Fruit fly (Drosophila melanogaster) whole organism, prepupa: Measurements from ENCODE around the gene eIF4E1.

Experiments
- Blimp-1 ChIP-seq: fragments of 200-800 bp; sonication (Bioruptor generic); optimal IDR thresholded peaks from 3 replicates; lab custom pipeline; 2017; ENCODE audit warnings: missing biosample characterization, missing genetic modification characterization, mild to moderate bottlenecking, moderate library complexity, missing genetic modification reagents
- CG10669 ChIP-seq: fragments of 200-800 bp; sonication (Bioruptor generic); optimal IDR thresholded peaks from 3 replicates; lab custom pipeline; 2018; ENCODE audit warnings: missing biosample characterization, mild to moderate bottlenecking, missing genetic modification characterization, moderate library complexity
- CG11294 ChIP-seq: fragments of 200-800 bp; sonication (Bioruptor generic); IDR thresholded peaks from 2 replicates; pipeline ENCODE4 v1.3.6; 2022; ENCODE audit warnings: missing biosample characterization, missing genetic modification characterization
- CG11762 ChIP-seq: fragments of 200-800 bp; sonication (Bioruptor generic); optimal IDR thresholded peaks from 3 replicates; lab custom pipeline; 2016; ENCODE audit warnings: missing biosample characterization, missing genetic modification characterization; ENCODE audit not compliant: insufficient read depth
- CG11902 ChIP-seq: fragments of 200-800 bp; sonication (Bioruptor generic); optimal IDR thresholded peaks from 3 replicates; lab custom pipeline; 2016; ENCODE audit warnings: missing biosample characterization, missing genetic modification characterization
- CG15336 ChIP-seq: fragments of 200-800 bp; sonication (Bioruptor generic); IDR thresholded peaks from 2 replicates; pipeline ENCODE4 v1.3.6; 2022; ENCODE audit warnings: missing biosample characterization, missing genetic modification characterization
- CG1621 ChIP-seq: fragments of 200-800 bp; sonication (Bioruptor generic); optimal IDR thresholded peaks from 3 replicates; lab custom pipeline; 2018; ENCODE audit warnings: missing biosample characterization, mild to moderate bottlenecking, missing genetic modification characterization
- CG16779 ChIP-seq: fragments of 200-800 bp; sonication (Bioruptor generic); optimal IDR thresholded peaks from 3 replicates; lab custom pipeline; 2017; ENCODE audit warnings: missing biosample characterization, mild to moderate bottlenecking, missing genetic modification characterization
- CG3032 ChIP-seq: fragments of 200-800 bp; optimal IDR thresholded peaks from 2 replicates; lab custom pipeline; 2019; ENCODE audit warnings: missing biosample characterization, mild to moderate bottlenecking, missing genetic modification characterization, moderate library complexity
- CG31627 ChIP-seq: fragments of 200-800 bp; sonication (Bioruptor generic); optimal IDR thresholded peaks from 3 replicates; lab custom pipeline; 2016; ENCODE audit warnings: missing biosample characterization, missing genetic modification characterization
- CG32006 ChIP-seq: fragments of 200-800 bp; sonication (Bioruptor generic); optimal IDR thresholded peaks from 3 replicates; lab custom pipeline; 2017; ENCODE audit warnings: missing biosample characterization, mild to moderate bottlenecking, missing genetic modification characterization
- CG34406 ChIP-seq: fragments of 200-800 bp; sonication (Bioruptor generic); optimal IDR thresholded peaks from 3 replicates; lab custom pipeline; 2016; ENCODE audit warnings: missing biosample characterization, missing genetic modification characterization
- CG3919 ChIP-seq: fragments of 200-800 bp; sonication (Bioruptor generic); optimal IDR thresholded peaks from 3 replicates; lab custom pipeline; 2016; ENCODE audit warnings: missing biosample characterization, missing genetic modification characterization
- CG4318 ChIP-seq: fragments of 200-800 bp; sonication (Bioruptor generic); optimal IDR thresholded peaks from 3 replicates; lab custom pipeline; 2017; ENCODE audit warnings: missing biosample characterization, mild to moderate bottlenecking, missing genetic modification characterization
- CG6163 ChIP-seq: fragments of 200-800 bp; sonication (Bioruptor generic); IDR thresholded peaks from 3 replicates; pipeline ENCODE4 v1.3.6; 2022; ENCODE audit warnings: missing biosample characterization, missing genetic modification characterization
- CG6792 ChIP-seq: fragments of 200-800 bp; sonication (Bioruptor generic); optimal IDR thresholded peaks from 3 replicates; lab custom pipeline; 2016; ENCODE audit warnings: missing biosample characterization, missing genetic modification characterization
- CG6808 ChIP-seq: fragments of 200-800 bp; sonication (Bioruptor generic); optimal IDR thresholded peaks from 3 replicates; lab custom pipeline; 2017; ENCODE audit warnings: missing biosample characterization, missing genetic modification characterization, mild to moderate bottlenecking, moderate library complexity, missing genetic modification reagents
- CG7368 ChIP-seq: fragments of 200-800 bp; sonication (Bioruptor generic); optimal IDR thresholded peaks from 3 replicates; lab custom pipeline; 2016; ENCODE audit warnings: missing biosample characterization, missing genetic modification characterization
- CG8319 ChIP-seq: fragments of 200-800 bp; sonication (Bioruptor generic); optimal IDR thresholded peaks from 3 replicates; lab custom pipeline; 2016; ENCODE audit warnings: missing biosample characterization, missing genetic modification characterization
- CG8632 ChIP-seq: fragments of 200-800 bp; sonication (Bioruptor generic); optimal IDR thresholded peaks from 3 replicates; lab custom pipeline; 2016; ENCODE audit warnings: missing biosample characterization, missing genetic modification characterization
- CG9139 ChIP-seq: fragments of 200-800 bp; sonication (Bioruptor generic); optimal IDR thresholded peaks from 3 replicates; lab custom pipeline; 2017; ENCODE audit warnings: missing biosample characterization, mild to moderate bottlenecking, missing genetic modification characterization
- Eip75B ChIP-seq: fragments of 200-800 bp; sonication (Bioruptor generic); optimal IDR thresholded peaks from 3 replicates; lab custom pipeline; 2016; ENCODE audit warnings: missing biosample characterization, missing genetic modification characterization
- Eip78C ChIP-seq: fragments of 200-800 bp; sonication (Bioruptor generic); peaks from one replicate; lab custom pipeline; 2016; ENCODE audit warnings: missing biosample characterization, missing genetic modification characterization
- Eip93F ChIP-seq: fragments of 200-800 bp; sonication (Bioruptor generic); optimal IDR thresholded peaks from 2 replicates; lab custom pipeline; 2016; ENCODE audit warnings: missing biosample characterization, mild to moderate bottlenecking, missing genetic modification characterization
- Ets21C ChIP-seq: fragments of 200-800 bp; sonication (Bioruptor generic); optimal IDR thresholded peaks from 3 replicates; lab custom pipeline; 2016; ENCODE audit warnings: missing biosample characterization, missing genetic modification characterization
- Gug ChIP-seq: fragments of 200-800 bp; sonication (Bioruptor generic); IDR thresholded peaks from 2 replicates; pipeline ENCODE4 v1.3.6; 2022; ENCODE audit warnings: missing biosample characterization, missing genetic modification characterization
- Hr39 ChIP-seq: fragments of 200-800 bp; sonication (Bioruptor generic); optimal IDR thresholded peaks from 2 replicates; lab custom pipeline; 2016; ENCODE audit warnings: missing biosample characterization, missing genetic modification characterization
- Hr4 ChIP-seq: fragments of 200-800 bp; sonication (Bioruptor generic); optimal IDR thresholded peaks from 3 replicates; lab custom pipeline; 2016; ENCODE audit warnings: missing biosample characterization, missing genetic modification characterization
- Lpt ChIP-seq: fragments of 200-800 bp; sonication (Bioruptor generic); optimal IDR thresholded peaks from 3 replicates; lab custom pipeline; 2016; ENCODE audit warnings: missing biosample characterization, missing genetic modification characterization
- Met ChIP-seq: fragments of 200-800 bp; sonication (Bioruptor generic); optimal IDR thresholded peaks from 3 replicates; lab custom pipeline; 2016; ENCODE audit warnings: missing biosample characterization, missing genetic modification characterization
- OdsH ChIP-seq: fragments of 200-800 bp; sonication (Bioruptor generic); optimal IDR thresholded peaks from 3 replicates; lab custom pipeline; 2016; ENCODE audit warnings: missing biosample characterization, missing genetic modification characterization
- Smox ChIP-seq: fragments of 200-800 bp; sonication (Bioruptor generic); optimal IDR thresholded peaks from 3 replicates; lab custom pipeline; 2016; ENCODE audit warnings: missing biosample characterization, missing genetic modification characterization
- Sox102F ChIP-seq: fragments of 200-800 bp; sonication (Bioruptor generic); optimal IDR thresholded peaks from 2 replicates; lab custom pipeline; 2016; ENCODE audit warnings: missing biosample characterization, mild to moderate bottlenecking, missing genetic modification characterization
- Sox14 ChIP-seq: fragments of 200-800 bp; sonication (Bioruptor generic); optimal IDR thresholded peaks from 3 replicates; lab custom pipeline; 2016; ENCODE audit warnings: missing biosample characterization, missing genetic modification characterization
- Sox15 ChIP-seq: fragments of 200-800 bp; sonication (Bioruptor generic); optimal IDR thresholded peaks from 3 replicates; lab custom pipeline; 2016; ENCODE audit warnings: missing biosample characterization, missing genetic modification characterization
- achi ChIP-seq: fragments of 200-800 bp; sonication (Bioruptor generic); optimal IDR thresholded peaks from 3 replicates; lab custom pipeline; 2016; ENCODE audit warnings: missing biosample characterization, missing genetic modification characterization
- acj6 ChIP-seq: fragments of 200-800 bp; sonication (Bioruptor generic); optimal IDR thresholded peaks from 3 replicates; lab custom pipeline; 2016; ENCODE audit warnings: missing biosample characterization, missing genetic modification characterization
- cyc ChIP-seq: fragments of 200-800 bp; sonication (Bioruptor generic); optimal IDR thresholded peaks from 3 replicates; lab custom pipeline; 2016; ENCODE audit warnings: missing biosample characterization, missing genetic modification characterization
- dac ChIP-seq: fragments of 200-800 bp; sonication (Bioruptor generic); optimal IDR thresholded peaks from 2 replicates; lab custom pipeline; 2017; ENCODE audit warnings: missing biosample characterization, mild to moderate bottlenecking, missing genetic modification characterization
- dsx ChIP-seq: fragments of 200-800 bp; optimal IDR thresholded peaks from 3 replicates; lab custom pipeline; 2019; ENCODE audit warnings: missing biosample characterization, mild to moderate bottlenecking, missing genetic modification characterization, moderate library complexity; ENCODE audit not compliant: poor library complexity, severe bottlenecking
- eg ChIP-seq: fragments of 200-800 bp; sonication (Bioruptor generic); IDR thresholded peaks from 3 replicates; pipeline ENCODE4 v1.3.6; 2022; ENCODE audit warnings: missing biosample characterization, missing genetic modification characterization
- esn ChIP-seq: fragments of 200-800 bp; sonication (Bioruptor generic); optimal IDR thresholded peaks from 2 replicates; lab custom pipeline; 2016; ENCODE audit warnings: missing biosample characterization, mild to moderate bottlenecking, missing genetic modification characterization, moderate library complexity
- fd59A ChIP-seq: fragments of 200-800 bp; sonication (Bioruptor generic); optimal IDR thresholded peaks from 2 replicates; lab custom pipeline; 2017; ENCODE audit warnings: missing biosample characterization, mild to moderate bottlenecking, missing genetic modification characterization, missing genetic modification reagents
- fkh ChIP-seq: fragments of 200-800 bp; sonication (Bioruptor generic); optimal IDR thresholded peaks from 3 replicates; lab custom pipeline; 2017; ENCODE audit warnings: missing biosample characterization, mild to moderate bottlenecking, missing genetic modification characterization, moderate library complexity
- lz ChIP-seq: fragments of 200-800 bp; sonication (Bioruptor generic); optimal IDR thresholded peaks from 3 replicates; lab custom pipeline; 2016; ENCODE audit warnings: missing biosample characterization, missing genetic modification characterization
- net ChIP-seq: fragments of 200-800 bp; sonication (Bioruptor generic); optimal IDR thresholded peaks from 3 replicates; lab custom pipeline; 2016; ENCODE audit warnings: missing biosample characterization, missing genetic modification characterization
- pdm3 ChIP-seq: fragments of 200-800 bp; sonication (Bioruptor generic); optimal IDR thresholded peaks from 3 replicates; lab custom pipeline; 2016; ENCODE audit warnings: missing biosample characterization, missing genetic modification characterization
- salr ChIP-seq, 2 experiments: fragments of 200-800 bp; sonication (Bioruptor generic); optimal IDR thresholded peaks; 3 replicates each; lab custom pipeline; 2016 to 2018; ENCODE audit warnings: missing biosample characterization in 2 of 2, missing genetic modification characterization in 2 of 2, mild to moderate bottlenecking in 1 of 2
- spab ChIP-seq: fragments of 200-800 bp; sonication (Bioruptor generic); optimal IDR thresholded peaks from 2 replicates; lab custom pipeline; 2017; ENCODE audit warnings: missing biosample characterization, mild to moderate bottlenecking, missing genetic modification characterization, missing genetic modification reagents
- ss ChIP-seq, 2 experiments: fragments of 200-800 bp; sonication (Bioruptor generic); optimal IDR thresholded peaks; 2 replicates in 1 of 2; 3 replicates in 1 of 2; lab custom pipeline; 2017 to 2018; ENCODE audit warnings: mild to moderate bottlenecking in 2 of 2, missing biosample characterization in 2 of 2, missing genetic modification characterization in 2 of 2, moderate library complexity in 1 of 2
- svp ChIP-seq: fragments of 200-800 bp; sonication (Bioruptor generic); peaks from one replicate; lab custom pipeline; 2016; ENCODE audit warnings: missing biosample characterization, missing genetic modification characterization
- topi ChIP-seq: fragments of 200-800 bp; sonication (Bioruptor generic); optimal IDR thresholded peaks from 3 replicates; lab custom pipeline; 2016; ENCODE audit warnings: missing biosample characterization, missing genetic modification characterization
- vri ChIP-seq: fragments of 200-800 bp; sonication (Bioruptor generic); optimal IDR thresholded peaks from 3 replicates; lab custom pipeline; 2016; ENCODE audit warnings: missing biosample characterization, mild to moderate bottlenecking, missing genetic modification characterization

Gene eIF4E1

DNA sequence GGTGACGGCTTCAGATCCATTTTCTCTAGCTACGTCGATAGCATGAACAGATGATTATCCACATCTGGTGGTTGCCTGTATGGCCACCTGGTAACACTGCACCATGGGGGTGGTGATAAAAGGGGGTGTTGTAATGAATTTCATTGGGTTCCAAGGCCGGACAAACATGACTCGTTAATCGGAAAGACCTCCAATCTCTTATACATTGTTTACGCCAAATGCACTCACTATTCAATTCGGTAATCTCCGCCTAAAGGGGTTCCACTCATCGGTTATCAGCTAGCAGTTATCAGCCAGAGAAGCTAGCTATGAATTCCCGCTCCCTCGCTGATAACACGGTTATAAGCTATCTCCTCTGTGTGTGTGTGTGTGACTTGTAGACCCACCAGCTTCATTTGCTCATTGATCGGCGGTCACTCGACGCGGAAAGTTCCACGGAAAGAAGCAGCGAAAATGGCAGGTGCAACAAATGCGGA, 42.0 kb downstream of the eIF4E1 start, which contains the start of gene Pdxk:
Gene Pdxk (plus strand): TSS at position 100 of the 476 bp plus-strand sequence.
- TF ChIP-seq dsx (GFP tag; lab: Kevin White, UChicago) (peak; percentile 39), CG6163 (GFP tag; lab: Robert Waterston, UW) (no peak; the same call in 2 of the 3 replicates), cyc (GFP tag; lab: Kevin White, UChicago) (no peak), Met (GFP tag; lab: Kevin White, UChicago) (no peak), spab (GFP tag; lab: Kevin White, UChicago) (no peak), CG6792 (GFP tag; lab: Kevin White, UChicago) (no peak), Ets21C (no peak), Sox102F (GFP tag; lab: Kevin White, UChicago) (no peak), svp (peak; percentile 89), Eip75B (GFP tag; lab: Kevin White, UChicago) (peak; percentile 43), vri (GFP tag; lab: Kevin White, UChicago) (peak; percentile 45), CG7368 (no peak), fd59A (GFP tag; lab: Kevin White, UChicago) (no peak), Blimp-1 (GFP tag; lab: Kevin White, UChicago) (no peak), lz (GFP tag; lab: Kevin White, UChicago) (no peak), esn (GFP tag; lab: Kevin White, UChicago) (peak; percentile 3), CG1621 (tag; lab: Kevin White, UChicago) (peak; percentile 2), CG8632 (GFP tag; lab: Kevin White, UChicago) (no peak), pdm3 (no peak), Hr4 (GFP tag; lab: Kevin White, UChicago) (no peak), CG34406 (no peak), CG11762 (GFP tag; lab: Kevin White, UChicago) (no peak), CG6808 (GFP tag; lab: Kevin White, UChicago) (no peak), CG16779 (tag; lab: Kevin White, UChicago) (peak; percentile 39), CG10669 (GFP tag; lab: Kevin White, UChicago) (peak; percentile 71), Hr39 (GFP tag; lab: Kevin White, UChicago) (no peak), acj6 (GFP tag; lab: Kevin White, UChicago) (no peak), topi (GFP tag; lab: Kevin White, UChicago) (no peak), Smox (GFP tag; lab: Kevin White, UChicago) (no peak), CG11294 (no peak), CG31627 (GFP tag; lab: Kevin White, UChicago) (no peak), CG3919 (GFP tag; lab: Kevin White, UChicago) (no peak), Sox15 (GFP tag; lab: Kevin White, UChicago) (no peak), Gug (GFP tag; lab: Robert Waterston, UW) (no peak), CG32006 (no peak), net (GFP tag; lab: Kevin White, UChicago) (peak; percentile 3), ss (GFP tag; optimal IDR thresholded peaks at IDR 0.05; lab: Kevin White, UChicago) (peak; percentile 14 to 20), salr (GFP tag; optimal IDR thresholded peaks at IDR 0.05; lab: Kevin White, UChicago) (no peak), Eip93F (GFP tag; lab: Kevin White, UChicago) (no peak), CG11902 (GFP tag; lab: Kevin White, UChicago) (no peak), Lpt (no peak), Sox14 (GFP tag; lab: Kevin White, UChicago) (peak; percentile 12), achi (GFP tag; lab: Kevin White, UChicago) (no peak), fkh (GFP tag; lab: Kevin White, UChicago) (peak; percentile 84), Eip78C (GFP tag; lab: Kevin White, UChicago) (peak; percentile 74), dac (GFP tag; lab: Kevin White, UChicago) (no peak), CG15336 (GFP tag; lab: Robert Waterston, UW) (no peak), OdsH (GFP tag; lab: Kevin White, UChicago) (no peak), CG8319 (GFP tag; lab: Kevin White, UChicago) (no peak), CG9139 (no peak), CG3032 (tag; lab: Kevin White, UChicago) (no peak), eg (GFP tag; lab: Robert Waterston, UW) (no peak), CG4318 (GFP tag; lab: Kevin White, UChicago) (no peak)
